Fruit fly (Drosophila melanogaster) whole organism, wandering third instar larva: ENCODE measurements around the gene pie.

Source experiments
- Abd-B ChIP-seq: fragments of >200 bp; optimal IDR thresholded peaks from 2 replicates; lab custom pipeline; 2017; ENCODE audit warnings: missing biosample characterization, missing genetic modification characterization
- CG32264 ChIP-seq: fragments of 200-800 bp; sonication (Bioruptor generic); optimal IDR thresholded peaks from 2 replicates; lab custom pipeline; 2016; ENCODE audit warnings: missing biosample characterization, missing genetic modification characterization
- CG9705 ChIP-seq: fragments of 200-800 bp; sonication (Bioruptor generic); optimal IDR thresholded peaks from 2 replicates; lab custom pipeline; 2018; ENCODE audit warnings: missing biosample characterization, mild to moderate bottlenecking, missing genetic modification characterization
- CrebA ChIP-seq: fragments of 200-800 bp; sonication (Bioruptor generic); optimal IDR thresholded peaks from 2 replicates; lab custom pipeline; 2016; ENCODE audit warnings: missing biosample characterization, mild to moderate bottlenecking, missing genetic modification characterization, borderline replicate concordance
- Dfd ChIP-seq: fragments of >200 bp; optimal IDR thresholded peaks from 2 replicates; lab custom pipeline; 2017; ENCODE audit warnings: missing biosample characterization, missing genetic modification characterization
- Dif ChIP-seq: fragments of 200-275, 200-300 bp; sonication (Bioruptor generic); optimal IDR thresholded peaks from 2 replicates; lab custom pipeline; 2018; ENCODE audit warnings: missing biosample characterization, missing genetic modification characterization; ENCODE audit not compliant: partially characterized antibody
- GATAd ChIP-seq: sonication (Bioruptor generic); optimal IDR thresholded peaks from 2 replicates; lab custom pipeline; 2016; ENCODE audit warnings: missing biosample characterization, missing genetic modification characterization
- HLH106 ChIP-seq: fragments of 200-800 bp; optimal IDR thresholded peaks from 3 replicates; lab custom pipeline; 2019; ENCODE audit warnings: missing biosample characterization, mild to moderate bottlenecking, missing genetic modification characterization, moderate library complexity
- Hnf4 ChIP-seq: fragments of 200-800 bp; sonication (Bioruptor generic); optimal IDR thresholded peaks from 2 replicates; lab custom pipeline; 2016; ENCODE audit warnings: missing biosample characterization, mild to moderate bottlenecking, missing genetic modification characterization
- Hr78 ChIP-seq: fragments of >200 bp; optimal IDR thresholded peaks from 2 replicates; lab custom pipeline; 2017; ENCODE audit warnings: missing biosample characterization, missing genetic modification characterization
- Hr83 ChIP-seq: fragments of 200-300 bp; sonication (Bioruptor generic); optimal IDR thresholded peaks from 2 replicates; lab custom pipeline; 2016; ENCODE audit warnings: missing biosample characterization, mild to moderate bottlenecking, missing genetic modification characterization, moderate library complexity; ENCODE audit not compliant: poor library complexity, severe bottlenecking
- Jra ChIP-seq: sonication (Bioruptor generic); optimal IDR thresholded peaks from 2 replicates; lab custom pipeline; 2016; ENCODE audit warnings: missing biosample characterization, missing genetic modification characterization
- Mio ChIP-seq: sonication (Bioruptor generic); optimal IDR thresholded peaks from 2 replicates; lab custom pipeline; 2016; ENCODE audit warnings: missing biosample characterization, missing genetic modification characterization
- Myc ChIP-seq: fragments of >200 bp; optimal IDR thresholded peaks from 2 replicates; lab custom pipeline; 2017
- N ChIP-seq: fragments of >200 bp; optimal IDR thresholded peaks from 2 replicates; lab custom pipeline; 2018; ENCODE audit warnings: missing biosample characterization, missing external identifiers, missing genetic modification characterization
- OdsH ChIP-seq: fragments of 200-800 bp; sonication (Bioruptor generic); optimal IDR thresholded peaks from 2 replicates; lab custom pipeline; 2016; ENCODE audit warnings: missing biosample characterization, mild to moderate bottlenecking, missing genetic modification characterization
- Rel ChIP-seq, 2 experiments: fragments of 200-800 bp; sonication (Bioruptor generic) in 1 of 2; optimal IDR thresholded peaks; 2 replicates in 1 of 2; 3 replicates in 1 of 2; lab custom pipeline; 2016 to 2019; ENCODE audit warnings: mild to moderate bottlenecking in 2 of 2, missing biosample characterization in 2 of 2, missing genetic modification characterization in 2 of 2, moderate library complexity in 1 of 2
- Sp1 ChIP-seq: fragments of 200-800 bp; sonication (Bioruptor generic); optimal IDR thresholded peaks from 3 replicates; lab custom pipeline; 2019; ENCODE audit warnings: missing biosample characterization, mild to moderate bottlenecking, missing genetic modification characterization, moderate library complexity
- Vsx2 ChIP-seq: fragments of 200-300, 225-300 bp; sonication (Bioruptor generic); optimal IDR thresholded peaks from 2 replicates; lab custom pipeline; 2018; ENCODE audit warnings: missing biosample characterization, missing genetic modification characterization; ENCODE audit not compliant: partially characterized antibody
- br ChIP-seq: fragments of 200-800 bp; sonication (Bioruptor generic); optimal IDR thresholded peaks from 2 replicates; lab custom pipeline; 2016; ENCODE audit warnings: missing biosample characterization, missing genetic modification characterization
- brk ChIP-seq: fragments of 200-800 bp; sonication (Bioruptor generic); optimal IDR thresholded peaks from 2 replicates; lab custom pipeline; 2016; ENCODE audit warnings: missing biosample characterization, mild to moderate bottlenecking, missing genetic modification characterization
- dl ChIP-seq, 2 experiments: fragments of 175-275, 200-275 bp in 1 of 2; fragments of 200-275 bp in 1 of 2; sonication (Bioruptor generic); optimal IDR thresholded peaks; lab custom pipeline; 2018; ENCODE audit warnings: mild to moderate bottlenecking in 2 of 2, missing biosample characterization in 2 of 2, missing genetic modification characterization in 2 of 2, moderate library complexity in 2 of 2; ENCODE audit not compliant: partially characterized antibody in 2 of 2, insufficient read depth in 1 of 2
- dmrt93B ChIP-seq: fragments of 200-800 bp; sonication (Bioruptor generic); optimal IDR thresholded peaks from 2 replicates; lab custom pipeline; 2018; ENCODE audit warnings: missing biosample characterization, mild to moderate bottlenecking, missing genetic modification characterization
- dsf ChIP-seq: sonication (Bioruptor generic); optimal IDR thresholded peaks from 2 replicates; lab custom pipeline; 2016; ENCODE audit warnings: missing biosample characterization, missing genetic modification characterization, borderline replicate concordance
- ey ChIP-seq: fragments of 200-800 bp; sonication (Bioruptor generic); optimal IDR thresholded peaks from 2 replicates; lab custom pipeline; 2016; ENCODE audit warnings: missing biosample characterization, missing genetic modification characterization
- foxo ChIP-seq, 2 experiments: fragments of 200-800 bp; sonication (Bioruptor generic); optimal IDR thresholded peaks; 2 replicates in 1 of 2; 3 replicates in 1 of 2; lab custom pipeline; 2016 to 2017; ENCODE audit warnings: missing biosample characterization in 2 of 2, missing genetic modification characterization in 2 of 2
- fru ChIP-seq: fragments of 200-800 bp; sonication (Bioruptor generic); optimal IDR thresholded peaks from 3 replicates; lab custom pipeline; 2016; ENCODE audit warnings: missing biosample characterization, mild to moderate bottlenecking, missing genetic modification characterization
- h ChIP-seq: fragments of 200-800 bp; sonication (Bioruptor generic); optimal IDR thresholded peaks from 3 replicates; lab custom pipeline; 2016; ENCODE audit warnings: missing biosample characterization, mild to moderate bottlenecking, missing genetic modification characterization
- jim ChIP-seq: fragments of 175-275, 200-325 bp; sonication (Bioruptor generic); optimal IDR thresholded peaks from 2 replicates; lab custom pipeline; 2016; ENCODE audit warnings: missing biosample characterization, mild to moderate bottlenecking, missing genetic modification characterization
- lola ChIP-seq: fragments of >200 bp; optimal IDR thresholded peaks from 2 replicates; lab custom pipeline; 2017; ENCODE audit warnings: missing biosample characterization, missing genetic modification characterization
- pan ChIP-seq: fragments of >200 bp; optimal IDR thresholded peaks from 2 replicates; lab custom pipeline; 2017
- psq ChIP-seq: fragments of 200-800 bp; sonication (Bioruptor generic); optimal IDR thresholded peaks from 3 replicates; lab custom pipeline; 2017; ENCODE audit warnings: missing biosample characterization, mild to moderate bottlenecking, missing genetic modification characterization, moderate library complexity
- rgr ChIP-seq: fragments of 200-800 bp; sonication (Bioruptor generic); optimal IDR thresholded peaks from 3 replicates; lab custom pipeline; 2016; ENCODE audit warnings: missing biosample characterization, mild to moderate bottlenecking, missing genetic modification characterization
- sage ChIP-seq: fragments of 200-800 bp; sonication (Bioruptor generic); optimal IDR thresholded peaks from 2 replicates; lab custom pipeline; 2016; ENCODE audit warnings: missing biosample characterization, mild to moderate bottlenecking, missing genetic modification characterization
- sv ChIP-seq: fragments of 200-800 bp; sonication (Bioruptor generic); optimal IDR thresholded peaks from 3 replicates; lab custom pipeline; 2016; ENCODE audit warnings: missing biosample characterization, missing genetic modification characterization
- tai ChIP-seq: sonication (Bioruptor generic); optimal IDR thresholded peaks from 2 replicates; lab custom pipeline; 2016; ENCODE audit warnings: missing biosample characterization, missing genetic modification characterization
- usp ChIP-seq: fragments of >200 bp; optimal IDR thresholded peaks from 2 replicates; lab custom pipeline; 2017; ENCODE audit warnings: missing biosample characterization, missing genetic modification characterization
- woc ChIP-seq: sonication (Bioruptor generic); optimal IDR thresholded peaks from 2 replicates; lab custom pipeline; 2016; ENCODE audit warnings: missing biosample characterization, mild to moderate bottlenecking, missing genetic modification characterization

pie gene

dm6 chr2L:10435606-10436160 is 13.1 kb upstream of the pie start, which contains the start of the genes TBC1D16 and holn1:
TSS of gene TBC1D16 (minus strand) at chr2L:10435656.
TSS of gene holn1 (plus strand) at chr2L:10435995.
- no peak for TF ChIP-seq br (GFP tag; lab: Kevin White, UChicago)
- no peak for TF ChIP-seq Dfd (GFP tag; lab: Kevin White, UChicago)
- TF ChIP-seq CrebA (GFP tag; lab: Kevin White, UChicago): no peak
- TF ChIP-seq pan (lab: Kevin White, UChicago): no peak
- no peak for TF ChIP-seq woc (GFP tag; lab: Kevin White, UChicago)

dm6 chr2L:10430802-10431476 is 8.4 kb upstream of the pie start, which contains the start of the genes Bug22 and TfIIB:
TSS of gene Bug22 (minus strand) at chr2L:10430918.
TSS of gene TfIIB (plus strand) at chr2L:10431338.
- TF ChIP-seq HLH106 (peak; percentile 65), Jra (GFP tag; lab: Kevin White, UChicago) (peak; percentile 66), Mio (GFP tag; lab: Kevin White, UChicago) (no peak), br (GFP tag; lab: Kevin White, UChicago) (no peak), Vsx2 (no peak), usp (no peak), lola (no peak), sv (GFP tag; lab: Kevin White, UChicago) (peak; percentile 63), CrebA (GFP tag; lab: Kevin White, UChicago) (no peak), woc (GFP tag; lab: Kevin White, UChicago) (peak; percentile 86), OdsH (peak; percentile 69), CG32264 (GFP tag; lab: Kevin White, UChicago) (no peak), Hr78 (GFP tag; lab: Kevin White, UChicago) (no peak), dsf (GFP tag; lab: Kevin White, UChicago) (peak; percentile 50), Hr83 (GFP tag; lab: Kevin White, UChicago) (peak; percentile 94), ey (peak; percentile 70), Hnf4 (GFP tag; lab: Kevin White, UChicago) (peak; percentile 79), Sp1 (no peak), Dif (GFP tag; lab: Kevin White, UChicago) (no peak), tai (GFP tag; lab: Kevin White, UChicago) (no peak), Rel (GFP tag; optimal IDR thresholded peaks at IDR 0.05; lab: Kevin White, UChicago) (no peak), Rel (tag; optimal IDR thresholded peaks at IDR 0.05; lab: Kevin White, UChicago) (no peak), N (GFP tag; lab: Kevin White, UChicago) (no peak), Myc (lab: Kevin White, UChicago) (no peak), h (GFP tag; lab: Kevin White, UChicago) (no peak), sage (no peak), brk (GFP tag; lab: Kevin White, UChicago) (no peak), CG9705 (GFP tag; lab: Kevin White, UChicago) (peak; percentile 60), rgr (GFP tag; lab: Kevin White, UChicago) (peak; percentile 72), foxo (GFP tag; optimal IDR thresholded peaks at IDR 0.05; lab: Kevin White, UChicago) (no peak), pan (lab: Kevin White, UChicago) (no peak), fru (GFP tag; lab: Kevin White, UChicago) (no peak), dmrt93B (GFP tag; lab: Kevin White, UChicago) (no peak), GATAd (GFP tag; lab: Kevin White, UChicago) (no peak), jim (GFP tag; lab: Kevin White, UChicago) (peak; percentile 13), dl (GFP tag; optimal IDR thresholded peaks at IDR 0.05; lab: Kevin White, UChicago; ENCODE audit: insufficient read depth in 1 of 2, partially characterized antibody in 2 of 2) (no peak), psq (GFP tag; lab: Kevin White, UChicago) (peak; percentile 62), Abd-B (GFP tag; lab: Kevin White, UChicago) (no peak), Dfd (GFP tag; lab: Kevin White, UChicago) (no peak)
